Worm (Caenorhabditis elegans) whole organism, L4/young adult: ENCODE measurements around the gene srx-12.

Experiments used
- W03F9.2 ChIP-seq: fragments of 150-350 bp; optimal IDR thresholded peaks from 2 replicates; lab custom pipeline; 2014; ENCODE audit warnings: missing biosample characterization, missing genetic modification characterization
- him-1 ChIP-seq: sonication (generic microtip); optimal IDR thresholded peaks from 2 replicates; lab custom pipeline; 2016; ENCODE audit warnings: missing genotype, missing genetic modification reagents, missing genetic modification characterization, missing compliant biosample characterization

DNA sequence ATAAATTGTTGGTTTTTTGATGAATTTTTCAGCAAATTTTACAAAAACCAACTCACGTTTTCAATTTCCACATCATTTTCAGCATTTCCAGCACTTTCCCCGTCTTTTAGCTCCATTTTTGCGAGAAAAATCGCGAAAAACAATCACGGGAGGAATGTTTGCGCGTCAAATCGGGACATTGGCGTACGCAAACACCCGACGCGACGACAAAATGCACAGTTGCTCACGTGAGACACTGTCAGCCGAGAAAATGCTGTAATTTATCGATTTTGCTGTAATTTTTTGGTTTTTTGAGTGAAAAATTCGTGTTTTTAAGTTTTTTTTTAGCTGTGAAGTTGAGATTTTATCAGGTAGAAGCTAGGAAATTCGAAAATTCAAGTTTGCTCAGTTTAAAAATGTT lies 36.2 kb upstream of the srx-12 start, which contains the start of gene Y55F3AM.9:
- TF ChIP-seq him-1 = no peak
- TF ChIP-seq W03F9.2 (tag; lab: Kevin White, UChicago) = no peak
